Worm (Caenorhabditis elegans): Measurements from ENCODE around the gene Y82E9BL.1.

- TF ChIP-seq tab-1 (GFP tag; IDR thresholded peaks at IDR 0.05): no peak
- TF ChIP-seq klf-2 (GFP tag; conservative IDR thresholded peaks at IDR 0.05): no peak
Observed at ce11 chrIII:1350745-1351144, 4.5 kb downstream of the Y82E9BL.1 start, which contains the start of gene Y82E9BL.3.

Measured in whole organism, midembryonic.